Worm (Caenorhabditis elegans): ENCODE results near the gene shk-1.

shk-1 gene

ce11 chrII:9786215-9786614 is 28.2 kb downstream of the shk-1 start:
- peak; percentile 14 for TF ChIP-seq nhr-25 (tag; optimal IDR thresholded peaks at IDR 0.05; ENCODE audit: borderline replicate concordance, insufficient read depth)
- no peak for TF ChIP-seq zag-1 (tag; optimal IDR thresholded peaks at IDR 0.05)

- TF ChIP-seq zip-11 (GFP tag; IDR thresholded peaks at IDR 0.05) (no peak), ces-1 (GFP tag; optimal IDR thresholded peaks at IDR 0.05) (no peak), dve-1 (tag; optimal IDR thresholded peaks at IDR 0.05; ENCODE audit: insufficient read depth) (peak; percentile 77), mes-2 (tag; optimal IDR thresholded peaks at IDR 0.05; ENCODE audit: poor library complexity, severe bottlenecking) (no peak), nhr-102 (tag; optimal IDR thresholded peaks at IDR 0.05) (peak; percentile 68), nhr-6 (tag; optimal IDR thresholded peaks at IDR 0.05) (no peak), daf-16 (GFP tag; optimal IDR thresholded peaks at IDR 0.05) (no peak), daf-16 (tag; optimal IDR thresholded peaks at IDR 0.05) (peak; percentile 28), F10B5.3 (tag; optimal IDR thresholded peaks at IDR 0.05) (no peak), egl-27 (tag; optimal IDR thresholded peaks at IDR 0.05) (no peak), hlh-30 (tag; optimal IDR thresholded peaks at IDR 0.05; ENCODE audit: insufficient read depth) (peak; percentile 24), zfp-3 (GFP tag; conservative IDR thresholded peaks at IDR 0.05) (no peak), nhr-48 (tag; optimal IDR thresholded peaks at IDR 0.05) (peak; percentile 29), fkh-10 (GFP tag; optimal IDR thresholded peaks at IDR 0.05) (no peak), lin-15B (tag; optimal IDR thresholded peaks at IDR 0.05) (no peak), set-16 (GFP tag; IDR thresholded peaks at IDR 0.05) (no peak), Y5F2A.4 (GFP tag; optimal IDR thresholded peaks at IDR 0.05) (no peak), F44E2.7 (GFP tag; IDR thresholded peaks at IDR 0.05) (no peak), zfp-2 (tag; optimal IDR thresholded peaks at IDR 0.05) (no peak), tag-97 (GFP tag; IDR thresholded peaks at IDR 0.05) (no peak), lin-29 (GFP tag; IDR thresholded peaks at IDR 0.05) (no peak), spr-3 (GFP tag; optimal IDR thresholded peaks at IDR 0.05) (no peak), pqm-1 (tag; optimal IDR thresholded peaks at IDR 0.05) (peak; percentile 46), zip-2 (tag; optimal IDR thresholded peaks at IDR 0.05) (no peak), nhr-25 (tag; optimal IDR thresholded peaks at IDR 0.05; ENCODE audit: borderline replicate concordance, insufficient read depth) (peak; percentile 33), dpl-1 (GFP tag; optimal IDR thresholded peaks at IDR 0.05) (no peak), nhr-11 (tag; optimal IDR thresholded peaks at IDR 0.05) (peak; percentile 80), pha-4 (GFP tag; IDR thresholded peaks at IDR 0.05) (0 out of 2 replicates have a peak, but pooled peaks have one; percentile 13), pha-4 (tag; optimal IDR thresholded peaks at IDR 0.05) (peak; percentile 34), hlh-11 (tag; optimal IDR thresholded peaks at IDR 0.05) (peak; percentile 85), vab-7 (GFP tag; IDR thresholded peaks at IDR 0.05) (no peak), mxl-2 (GFP tag; conservative IDR thresholded peaks at IDR 0.05) (no peak), saeg-2 (GFP tag; IDR thresholded peaks at IDR 0.05) (no peak), mxl-3 (GFP tag; optimal IDR thresholded peaks at IDR 0.05) (no peak), nhr-42 (GFP tag; IDR thresholded peaks at IDR 0.05) (no peak), ceh-44 (GFP tag; IDR thresholded peaks at IDR 0.05) (no peak), mdl-1 (tag; optimal IDR thresholded peaks at IDR 0.05) (peak in 1 of 2 experiments; percentile 22), Y105C5A.15 (GFP tag; IDR thresholded peaks at IDR 0.05) (no peak), hif-1 (tag; optimal IDR thresholded peaks at IDR 0.05) (no peak), mep-1 (tag; optimal IDR thresholded peaks at IDR 0.05) (peak; percentile 58), ama-1 (optimal IDR thresholded peaks at IDR 0.05) (no peak), dmd-8 (GFP tag; IDR thresholded peaks at IDR 0.05) (no peak), ZK337.2 (GFP tag; IDR thresholded peaks at IDR 0.05) (no peak), F49E8.2 (tag; optimal IDR thresholded peaks at IDR 0.05; ENCODE audit: borderline replicate concordance) (no peak), egl-43 (GFP tag; IDR thresholded peaks at IDR 0.05) (no peak), skn-1 (tag; optimal IDR thresholded peaks at IDR 0.05) (no peak), spr-1 (tag; optimal IDR thresholded peaks at IDR 0.05) (no peak)
These were observed 29.5 kb downstream of the shk-1 start, which contains the start of gene cyp-13A2 for ce11 chrII:9787395-9788152. TSS of gene cyp-13A2 (minus strand) at chrII:9787629.

All from whole organism, L4 larva.